Fruit fly (Drosophila melanogaster) whole organism, embryonic: ENCODE results near the gene Ids.

Source experiments
- CG10654 ChIP-seq: fragments of 200-800 bp; sonication (Bioruptor generic); optimal IDR thresholded peaks from 2 replicates; lab custom pipeline; 2016; ENCODE audit warnings: missing biosample characterization, missing genetic modification characterization
- CG13894 ChIP-seq: fragments of 200-800 bp; sonication (Bioruptor generic); optimal IDR thresholded peaks from 3 replicates; lab custom pipeline; 2018; ENCODE audit warnings: missing biosample characterization, mild to moderate bottlenecking, missing genetic modification characterization, moderate library complexity
- CG15514 ChIP-seq: fragments of 200-800 bp; sonication (Bioruptor generic); optimal IDR thresholded peaks from 3 replicates; lab custom pipeline; 2017; ENCODE audit warnings: missing biosample characterization, missing genetic modification characterization, mild to moderate bottlenecking, moderate library complexity, missing genetic modification reagents
- CG16779 ChIP-seq: fragments of 200-800 bp; sonication (Bioruptor generic); IDR thresholded peaks from 2 replicates; pipeline ENCODE4 v1.3.6; 2022; ENCODE audit warnings: missing biosample characterization, missing genetic modification characterization
- CG16863 ChIP-seq: fragments of 200-800 bp; sonication (Bioruptor generic); optimal IDR thresholded peaks from 3 replicates; lab custom pipeline; 2016; ENCODE audit warnings: missing biosample characterization, missing genetic modification characterization
- CG17359 ChIP-seq: fragments of 200-800 bp; sonication (Bioruptor generic); optimal IDR thresholded peaks from 3 replicates; lab custom pipeline; 2018; ENCODE audit warnings: missing biosample characterization, mild to moderate bottlenecking, missing genetic modification characterization, moderate library complexity
- CG1792 ChIP-seq: fragments of 200-800 bp; sonication (Bioruptor generic); optimal IDR thresholded peaks from 2 replicates; lab custom pipeline; 2016; ENCODE audit warnings: missing biosample characterization, missing genetic modification characterization
- CG30020 ChIP-seq: fragments of 200-800 bp; optimal IDR thresholded peaks from 2 replicates; lab custom pipeline; 2019; ENCODE audit warnings: missing biosample characterization, mild to moderate bottlenecking, missing genetic modification characterization, moderate library complexity
- CG31441 ChIP-seq: fragments of 200-800 bp; sonication (Bioruptor generic); IDR thresholded peaks from 2 replicates; pipeline ENCODE4 v1.3.6; 2022; ENCODE audit warnings: missing biosample characterization, missing genetic modification characterization
- CG3163 ChIP-seq: fragments of 200-800 bp; sonication (Bioruptor generic); optimal IDR thresholded peaks from 3 replicates; lab custom pipeline; 2016; ENCODE audit warnings: missing biosample characterization, missing genetic modification characterization
- CG32767 ChIP-seq: fragments of 200-800 bp; sonication (Bioruptor generic); IDR thresholded peaks from 2 replicates; pipeline ENCODE4 v1.3.6; 2022; ENCODE audit warnings: missing biosample characterization, missing genetic modification characterization
- CG3281 ChIP-seq: fragments of 200-800 bp; sonication (Bioruptor generic); optimal IDR thresholded peaks from 3 replicates; lab custom pipeline; 2017; ENCODE audit warnings: missing biosample characterization, mild to moderate bottlenecking, missing genetic modification characterization
- CG7372 ChIP-seq: fragments of 200-800 bp; sonication (Bioruptor generic); IDR thresholded peaks from 2 replicates; pipeline ENCODE4 v1.3.6; 2022; ENCODE audit warnings: missing biosample characterization, missing genetic modification characterization
- CG8290 ChIP-seq, 3 experiments: fragments of 200-800 bp; sonication (Bioruptor generic); optimal IDR thresholded peaks; 2 replicates each; lab custom pipeline; 2016 to 2019; ENCODE audit warnings: missing biosample characterization in 3 of 3, missing genetic modification characterization in 3 of 3, mild to moderate bottlenecking in 2 of 3, moderate library complexity in 1 of 3
- CG8388 ChIP-seq: fragments of 200-800 bp; sonication (Bioruptor generic); optimal IDR thresholded peaks from 2 replicates; lab custom pipeline; 2019; ENCODE audit warnings: missing biosample characterization, mild to moderate bottlenecking, missing genetic modification characterization, moderate library complexity
- CG9609 ChIP-seq: fragments of 200-800 bp; sonication (Bioruptor generic); optimal IDR thresholded peaks from 3 replicates; lab custom pipeline; 2016; ENCODE audit warnings: missing biosample characterization, missing genetic modification characterization
- CkIIα-i1 ChIP-seq: fragments of 200-800 bp; sonication (Bioruptor generic); IDR thresholded peaks from 2 replicates; pipeline ENCODE4 v1.3.6; 2022; ENCODE audit warnings: missing biosample characterization, missing genetic modification characterization
- CoRest ChIP-seq: fragments of 200-800 bp; sonication (Bioruptor generic); optimal IDR thresholded peaks from 3 replicates; lab custom pipeline; 2018; ENCODE audit warnings: missing biosample characterization, mild to moderate bottlenecking, missing genetic modification characterization, moderate library complexity
- Dll ChIP-seq: fragments of 200-800 bp; sonication (Bioruptor generic); IDR thresholded peaks from 4 replicates; pipeline ENCODE4 v1.3.6; 2022; ENCODE audit warnings: missing biosample characterization, missing genetic modification characterization; ENCODE audit not compliant: partially characterized antibody
- Doc2 ChIP-seq: fragments of 200-800 bp; sonication (Bioruptor generic); IDR thresholded peaks from 2 replicates; pipeline ENCODE4 v1.3.6; 2022; ENCODE audit warnings: missing biosample characterization, missing genetic modification characterization
- GATAe ChIP-seq: fragments of 200-800 bp; sonication (Bioruptor generic); conservative IDR thresholded peaks from 2 replicates; pipeline ENCODE4 v1.3.6; 2022; ENCODE audit warnings: missing biosample characterization, missing genetic modification characterization
- Hmr ChIP-seq: fragments of 200-800 bp; sonication (Bioruptor generic); optimal IDR thresholded peaks from 3 replicates; lab custom pipeline; 2017; ENCODE audit warnings: mild to moderate bottlenecking, missing biosample characterization, missing genetic modification reagents, missing genetic modification characterization
- MBD-R2 ChIP-seq: fragments of 200-800 bp; sonication (Bioruptor generic); IDR thresholded peaks from 2 replicates; pipeline ENCODE4 v1.3.6; 2022; ENCODE audit warnings: missing biosample characterization, missing genetic modification characterization
- MESR4 ChIP-seq: fragments of 200-800 bp; sonication (Bioruptor generic); optimal IDR thresholded peaks from 2 replicates; lab custom pipeline; 2018; ENCODE audit warnings: missing biosample characterization, mild to moderate bottlenecking, missing genetic modification characterization, moderate library complexity
- Med ChIP-seq: fragments of 200-800 bp; sonication (Bioruptor generic); peaks from one replicate; lab custom pipeline; 2016; ENCODE audit warnings: missing biosample characterization, missing genetic modification characterization, mild to moderate bottlenecking, inconsistent platforms, moderate library complexity
- Neu2 ChIP-seq: fragments of 200-800 bp; sonication (Bioruptor generic); optimal IDR thresholded peaks from 3 replicates; lab custom pipeline; 2016; ENCODE audit warnings: missing biosample characterization, missing genetic modification characterization, borderline replicate concordance
- Nf-YB ChIP-seq: fragments of 200-800 bp; sonication (Bioruptor generic); optimal IDR thresholded peaks from 3 replicates; lab custom pipeline; 2019; ENCODE audit warnings: missing biosample characterization, mild to moderate bottlenecking, missing genetic modification characterization, moderate library complexity
- Tbp ChIP-seq: fragments of >200 bp; optimal IDR thresholded peaks from 2 replicates; lab custom pipeline; 2018; ENCODE audit warnings: missing biosample characterization, missing genetic modification characterization
- abd-A ChIP-seq: fragments of 200-800 bp; sonication (Bioruptor generic); optimal IDR thresholded peaks from 3 replicates; lab custom pipeline; 2019; ENCODE audit warnings: missing biosample characterization, mild to moderate bottlenecking, missing genetic modification characterization, moderate library complexity
- ap ChIP-seq: fragments of 200-800 bp; sonication (Bioruptor generic); IDR thresholded peaks from 2 replicates; pipeline ENCODE4 v1.3.6; 2022; ENCODE audit warnings: missing biosample characterization, missing genetic modification characterization
- br ChIP-seq: fragments of >200 bp; optimal IDR thresholded peaks from 2 replicates; lab custom pipeline; 2017
- cato ChIP-seq: fragments of 200-800 bp; sonication (Bioruptor generic); optimal IDR thresholded peaks from 2 replicates; lab custom pipeline; 2016; ENCODE audit warnings: missing biosample characterization, missing genetic modification characterization, borderline replicate concordance
- caup ChIP-seq: fragments of 200-800 bp; sonication (Bioruptor generic); optimal IDR thresholded peaks from 3 replicates; lab custom pipeline; 2017; ENCODE audit warnings: missing biosample characterization, mild to moderate bottlenecking, missing genetic modification characterization, moderate library complexity; ENCODE audit not compliant: severe bottlenecking
- cg ChIP-seq: fragments of 200-800 bp; sonication (Bioruptor generic); optimal IDR thresholded peaks from 3 replicates; lab custom pipeline; 2019; ENCODE audit warnings: missing biosample characterization, mild to moderate bottlenecking, missing genetic modification characterization, moderate library complexity
- chm ChIP-seq: fragments of 200-800 bp; sonication (Bioruptor generic); IDR thresholded peaks from 2 replicates; pipeline ENCODE4 v1.3.6; 2022; ENCODE audit warnings: missing biosample characterization, missing genetic modification characterization
- dan ChIP-seq: fragments of 200-800 bp; sonication (Bioruptor generic); IDR thresholded peaks from 2 replicates; pipeline ENCODE4 v1.3.6; 2022; ENCODE audit warnings: missing biosample characterization, missing genetic modification characterization
- emc ChIP-seq: fragments of 200-800 bp; sonication (Bioruptor generic); optimal IDR thresholded peaks from 2 replicates; lab custom pipeline; 2016; ENCODE audit warnings: missing biosample characterization, missing genetic modification characterization
- eyg ChIP-seq: fragments of 200-800 bp; sonication (Bioruptor generic); optimal IDR thresholded peaks from 3 replicates; lab custom pipeline; 2016; ENCODE audit warnings: missing biosample characterization, missing genetic modification characterization
- ftz-f1 ChIP-seq: fragments of 200-800 bp; sonication (Bioruptor generic); optimal IDR thresholded peaks from 2 replicates; lab custom pipeline; 2016; ENCODE audit warnings: missing biosample characterization, missing genetic modification characterization
- ham ChIP-seq: fragments of 200-800 bp; sonication (Bioruptor generic); IDR thresholded peaks from 2 replicates; pipeline ENCODE4 v1.3.6; 2022; ENCODE audit warnings: missing biosample characterization, missing genetic modification characterization
- kah ChIP-seq: fragments of 200-800 bp; sonication (Bioruptor generic); optimal IDR thresholded peaks from 2 replicates; lab custom pipeline; 2018; ENCODE audit warnings: missing biosample characterization, mild to moderate bottlenecking, missing genetic modification characterization
- klu ChIP-seq: fragments of 200-800 bp; sonication (Bioruptor generic); IDR thresholded peaks from 2 replicates; pipeline ENCODE4 v1.3.6; 2022; ENCODE audit warnings: missing biosample characterization, missing genetic modification characterization
- luna ChIP-seq: fragments of 200-800 bp; sonication (Bioruptor generic); optimal IDR thresholded peaks from 2 replicates; lab custom pipeline; 2016; ENCODE audit warnings: missing biosample characterization, missing genetic modification characterization
- nerfin-1 ChIP-seq: fragments of 200-800 bp; sonication (Bioruptor generic); optimal IDR thresholded peaks from 3 replicates; lab custom pipeline; 2019; ENCODE audit warnings: missing biosample characterization, mild to moderate bottlenecking, missing genetic modification characterization, moderate library complexity
- onecut ChIP-seq: fragments of 200-800 bp; sonication (Bioruptor generic); IDR thresholded peaks from 2 replicates; pipeline ENCODE4 v1.3.6; 2022; ENCODE audit warnings: missing biosample characterization, missing genetic modification characterization
- pzg ChIP-seq: fragments of 200-800 bp; sonication (Bioruptor generic); optimal IDR thresholded peaks from 3 replicates; lab custom pipeline; 2018; ENCODE audit warnings: missing biosample characterization, mild to moderate bottlenecking, missing genetic modification characterization, moderate library complexity
- ro ChIP-seq: fragments of 200-800 bp; sonication (Bioruptor generic); IDR thresholded peaks from 2 replicates; pipeline ENCODE4 v1.3.6; 2022; ENCODE audit warnings: missing biosample characterization, missing genetic modification characterization
- sens ChIP-seq: fragments of 200-800 bp; sonication (Bioruptor generic); peaks from one replicate; lab custom pipeline; 2016; ENCODE audit warnings: missing biosample characterization, missing genetic modification characterization
- sima ChIP-seq: fragments of 200-800 bp; sonication (Bioruptor generic); optimal IDR thresholded peaks from 2 replicates; lab custom pipeline; 2016; ENCODE audit warnings: missing biosample characterization, missing genetic modification characterization
- tap ChIP-seq: fragments of 200-800 bp; optimal IDR thresholded peaks from 3 replicates; lab custom pipeline; 2019; ENCODE audit warnings: missing biosample characterization, mild to moderate bottlenecking, missing genetic modification characterization, moderate library complexity
- tup ChIP-seq: fragments of 200-800 bp; sonication (Bioruptor generic); optimal IDR thresholded peaks from 2 replicates; lab custom pipeline; 2016; ENCODE audit warnings: missing biosample characterization, mild to moderate bottlenecking, missing genetic modification characterization, moderate library complexity
- zen ChIP-seq: fragments of 200-800 bp; sonication (Bioruptor generic); optimal IDR thresholded peaks from 3 replicates; lab custom pipeline; 2018; ENCODE audit warnings: missing biosample characterization, mild to moderate bottlenecking, missing genetic modification characterization, moderate library complexity

The Ids gene

DNA sequence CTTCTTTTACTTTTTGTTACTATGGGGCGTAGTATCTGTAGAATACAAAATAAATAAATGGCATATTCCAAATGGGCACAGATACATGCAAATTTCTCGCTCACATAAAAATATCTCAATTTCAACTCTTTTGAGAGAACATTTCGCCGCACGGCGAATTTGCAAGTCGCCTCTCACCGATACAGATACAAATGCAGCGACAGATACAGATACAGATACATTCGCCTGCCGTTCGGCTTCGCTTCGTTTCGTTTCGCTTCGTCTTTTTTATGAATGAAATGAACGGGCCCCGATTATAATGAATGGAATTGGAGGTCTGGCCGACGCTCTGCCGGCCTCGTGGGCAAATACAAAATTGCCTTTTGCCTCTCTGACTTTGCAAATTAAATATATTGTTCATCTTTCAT, 42.2 kb downstream of the Ids start:
- TF ChIP-seq CG7372 (GFP tag; lab: Robert Waterston, UW) (no peak), ham (GFP tag; lab: Robert Waterston, UW) (no peak), CG15514 (GFP tag; lab: Kevin White, UChicago) (no peak), CG8290 (GFP tag; optimal IDR thresholded peaks at IDR 0.05; lab: Kevin White, UChicago) (no peak), CG8290 (tag; optimal IDR thresholded peaks at IDR 0.05; lab: Kevin White, UChicago) (peak in 1 of 2 experiments; percentile 44), CG16779 (GFP tag; lab: Robert Waterston, UW) (no peak), cato (GFP tag; lab: Kevin White, UChicago) (no peak), emc (GFP tag; lab: Kevin White, UChicago) (no peak), CG13894 (tag; lab: Kevin White, UChicago) (peak; percentile 100), dan (GFP tag; lab: Robert Waterston, UW) (no peak), CG32767 (GFP tag; lab: Robert Waterston, UW) (peak; percentile 32; the same call in 1 of the 2 replicates), cg (GFP tag; lab: Kevin White, UChicago) (peak; percentile 92), ap (GFP tag; lab: Robert Waterston, UW) (no peak), Doc2 (GFP tag; lab: Robert Waterston, UW) (no peak), luna (no peak), GATAe (GFP tag; lab: Robert Waterston, UW) (no peak), CG3281 (GFP tag; lab: Kevin White, UChicago) (no peak), Hmr (GFP tag; lab: Kevin White, UChicago) (no peak), CG16863 (GFP tag; lab: Kevin White, UChicago) (no peak), Nf-YB (GFP tag; lab: Kevin White, UChicago) (no peak), CkIIα-i1 (GFP tag; lab: Robert Waterston, UW) (no peak), MESR4 (GFP tag; lab: Kevin White, UChicago) (no peak), CG31441 (no peak), tap (tag; lab: Kevin White, UChicago) (no peak), klu (no peak), CG30020 (tag; lab: Kevin White, UChicago) (no peak), zen (tag; lab: Kevin White, UChicago) (no peak), Med (GFP tag; lab: Kevin White, UChicago) (peak; percentile 41), CoRest (tag; lab: Kevin White, UChicago) (no peak), CG17359 (tag; lab: Kevin White, UChicago) (no peak), chm (no peak), eyg (GFP tag; lab: Kevin White, UChicago) (no peak), pzg (GFP tag; lab: Kevin White, UChicago) (no peak), CG8388 (GFP tag; lab: Kevin White, UChicago) (no peak), CG3163 (no peak), br (no peak), sens (GFP tag; lab: Kevin White, UChicago) (no peak), CG10654 (no peak), tup (GFP tag; lab: Kevin White, UChicago) (no peak), ftz-f1 (peak; percentile 28), CG9609 (GFP tag; lab: Kevin White, UChicago) (no peak), abd-A (tag; lab: Kevin White, UChicago) (peak; percentile 61), caup (GFP tag; lab: Kevin White, UChicago) (no peak), Tbp (GFP tag; lab: Kevin White, UChicago) (no peak), MBD-R2 (GFP tag; lab: Robert Waterston, UW) (no peak), Neu2 (no peak), ro (GFP tag; lab: Robert Waterston, UW) (no peak), CG1792 (GFP tag; lab: Kevin White, UChicago) (no peak), sima (GFP tag; lab: Kevin White, UChicago) (no peak), Dll (GFP tag; lab: Robert Waterston, UW) (no peak), onecut (GFP tag; lab: Robert Waterston, UW) (no peak), kah (no peak), nerfin-1 (tag; lab: Kevin White, UChicago) (no peak)
